Worm (Caenorhabditis elegans) whole organism, L3 larva: ENCODE measurements around the gene Y75B8A.39.

Source experiments
- R02D3.7 ChIP-seq: fragments of 150-350 bp; optimal IDR thresholded peaks from 2 replicates; lab custom pipeline; 2014; ENCODE audit warnings: missing biosample characterization, missing genetic modification characterization
- elt-2 ChIP-seq: sonication (generic microtip); optimal IDR thresholded peaks from 2 replicates; lab custom pipeline; 2016; ENCODE audit warnings: missing genetic modification reagents, mild to moderate bottlenecking, missing genetic modification characterization, missing compliant biosample characterization
- eor-1 ChIP-seq, 2 experiments: fragments of 150-350 bp; optimal IDR thresholded peaks; 2 replicates each; lab custom pipeline; 2014 to 2018; ENCODE audit warnings: missing biosample characterization in 2 of 2, missing genetic modification characterization in 2 of 2
- mdl-1 ChIP-seq: fragments of 150-350 bp; optimal IDR thresholded peaks from 2 replicates; lab custom pipeline; 2014; ENCODE audit warnings: missing biosample characterization, missing genetic modification characterization
- nhr-77 ChIP-seq: fragments of 150-350 bp; optimal IDR thresholded peaks from 2 replicates; lab custom pipeline; 2014; ENCODE audit warnings: missing biosample characterization, missing genetic modification characterization

DNA sequence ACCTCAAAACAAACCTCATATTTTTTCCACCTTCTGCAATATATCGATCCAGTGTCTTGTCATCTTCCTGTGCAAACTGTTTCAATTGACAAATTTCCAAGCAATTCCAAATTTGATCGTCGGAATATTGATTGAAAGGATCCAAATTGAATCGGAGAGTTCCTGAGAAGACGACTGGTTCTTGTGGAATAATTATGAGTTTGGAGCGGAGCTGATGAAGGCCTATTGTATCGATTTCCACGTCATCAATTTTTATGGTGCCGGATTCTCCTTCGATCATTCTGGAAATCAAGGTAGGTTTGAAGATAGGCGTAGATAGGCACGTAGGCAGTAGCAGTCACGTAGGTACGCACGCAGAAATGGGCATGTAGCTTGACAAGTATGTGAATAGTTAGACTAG is 28.8 kb upstream of the Y75B8A.39 start:
- TF ChIP-seq elt-2 (tag; lab: Kevin White, UChicago) (no peak), R02D3.7 (tag; lab: Kevin White, UChicago) (no peak), nhr-77 (no peak), eor-1 (tag; optimal IDR thresholded peaks at IDR 0.05; lab: Kevin White, UChicago) (no peak), mdl-1 (tag; lab: Kevin White, UChicago) (no peak)
